Worm (Caenorhabditis elegans): Measurements from ENCODE around the gene ile-2.

ile-2 gene

DNA sequence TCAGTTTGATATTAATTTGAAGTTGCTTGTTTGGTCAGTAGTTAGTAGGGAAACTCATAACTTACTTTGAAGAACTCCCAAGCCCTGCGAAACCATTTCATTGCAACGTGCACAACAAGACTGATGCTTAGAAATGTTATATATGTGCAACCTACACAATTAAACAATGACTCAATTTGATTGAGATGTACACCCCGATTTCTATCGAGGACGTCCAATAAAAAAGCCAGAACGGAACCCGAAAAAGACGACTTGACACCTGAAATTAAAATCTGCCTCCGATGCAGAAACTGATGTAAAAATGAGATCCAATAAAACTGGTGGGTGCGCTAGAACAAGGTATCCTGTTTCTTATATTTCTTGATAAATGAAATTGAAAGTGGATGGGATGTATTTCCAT lies 16.5 kb downstream of the ile-2 start, which contains the start of gene T04G9.6:
Gene T04G9.6 (minus strand): TSS at position 101 of the 400 bp plus-strand sequence.
- TF ChIP-seq dmd-4 (tag; optimal IDR thresholded peaks at IDR 0.05): no peak
- TF ChIP-seq F13H6.1 (tag; optimal IDR thresholded peaks at IDR 0.05): no peak

DNA sequence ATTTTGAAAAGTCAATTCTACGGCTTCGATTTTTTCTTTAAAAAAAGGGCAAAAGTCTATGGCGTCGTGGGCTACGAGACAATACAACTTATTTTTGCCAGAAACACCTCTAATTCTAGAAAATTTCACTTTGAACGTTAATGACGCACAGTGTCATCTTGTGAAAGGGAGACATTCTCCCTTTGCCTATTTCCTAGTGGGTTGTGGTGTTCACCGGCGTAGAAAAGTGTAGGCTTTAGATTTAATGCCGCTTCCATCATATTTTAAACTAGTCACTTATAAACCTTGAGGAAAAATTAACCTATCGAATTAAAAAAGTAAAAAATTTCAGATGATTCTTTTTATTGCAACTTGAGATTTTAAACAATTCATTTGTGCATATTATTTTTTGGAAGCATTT lies 17.0 kb downstream of the ile-2 start:
- TF ChIP-seq F13H6.1 (tag; optimal IDR thresholded peaks at IDR 0.05): peak; percentile 11
- TF ChIP-seq Y55F3AM.14 (GFP tag; optimal IDR thresholded peaks at IDR 0.05): no peak
- no peak for TF ChIP-seq ztf-11 (tag; optimal IDR thresholded peaks at IDR 0.05)
- peak; percentile 24 for TF ChIP-seq nhr-21 (tag; optimal IDR thresholded peaks at IDR 0.05)
- peak; percentile 31 for TF ChIP-seq sma-3 (GFP tag; optimal IDR thresholded peaks at IDR 0.05)
- TF ChIP-seq dmd-4 (tag; optimal IDR thresholded peaks at IDR 0.05): peak; percentile 3
- peak in 1 of 2 experiments; percentile 26 for TF ChIP-seq lsy-2 (tag; optimal IDR thresholded peaks at IDR 0.05)
- no peak for TF ChIP-seq sma-9 (GFP tag; optimal IDR thresholded peaks at IDR 0.05)
- TF ChIP-seq sma-9 (tag; optimal IDR thresholded peaks at IDR 0.05): no peak
- peak; percentile 33 for TF ChIP-seq crh-2 (tag; optimal IDR thresholded peaks at IDR 0.05)

DNA sequence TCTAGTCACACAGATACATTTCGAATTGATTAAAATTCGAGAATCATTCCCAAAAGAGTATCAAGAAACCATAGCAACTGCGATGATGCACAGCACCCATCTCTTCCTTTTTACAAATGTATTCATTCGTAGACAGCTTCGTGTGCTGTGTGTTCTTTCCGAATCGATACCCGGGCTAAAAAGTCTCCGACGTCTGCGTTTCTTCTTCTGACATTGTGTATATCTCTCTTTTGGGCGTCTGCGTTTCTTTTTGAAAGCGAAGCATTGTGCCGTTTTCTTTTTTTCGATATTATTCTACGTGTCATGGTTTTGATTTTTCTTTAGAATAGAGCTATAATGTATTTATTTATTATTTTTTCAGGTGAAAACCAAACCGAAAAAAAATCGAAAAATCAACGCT lies 19.6 kb downstream of the ile-2 start, which contains the start of gene attf-5:
Gene attf-5 (plus strand): TSS at position 362 of the 400 bp plus-strand sequence.
- TF ChIP-seq elt-1 (tag; optimal IDR thresholded peaks at IDR 0.05): no peak
- TF ChIP-seq dmd-4 (tag; optimal IDR thresholded peaks at IDR 0.05): no peak
- peak; percentile 1 for TF ChIP-seq nhr-129 (tag; optimal IDR thresholded peaks at IDR 0.05)
- no peak for TF ChIP-seq unc-62 (GFP tag; optimal IDR thresholded peaks at IDR 0.05)
- no peak for TF ChIP-seq ztf-4 (tag; optimal IDR thresholded peaks at IDR 0.05)
- TF ChIP-seq gmeb-1 (tag; optimal IDR thresholded peaks at IDR 0.05): no peak
- TF ChIP-seq egl-27 (tag; optimal IDR thresholded peaks at IDR 0.05): no peak
- peak; percentile 57 for TF ChIP-seq unc-55 (GFP tag; optimal IDR thresholded peaks at IDR 0.05)
- TF ChIP-seq sma-3 (GFP tag; optimal IDR thresholded peaks at IDR 0.05): no peak
- TF ChIP-seq nhr-25 (tag; optimal IDR thresholded peaks at IDR 0.05): no peak
- no peak for TF ChIP-seq ztf-1 (GFP tag; conservative IDR thresholded peaks at IDR 0.05)
- TF ChIP-seq R02D3.7 (tag; optimal IDR thresholded peaks at IDR 0.05): no peak
- no peak for TF ChIP-seq zag-1 (tag; optimal IDR thresholded peaks at IDR 0.05)
- TF ChIP-seq C34F6.9 (tag; optimal IDR thresholded peaks at IDR 0.05): peak; percentile 53
- no peak for TF ChIP-seq ZK546.5 (tag; optimal IDR thresholded peaks at IDR 0.05)
- TF ChIP-seq crh-2 (tag; optimal IDR thresholded peaks at IDR 0.05): peak; percentile 47
- TF ChIP-seq Y55F3AM.14 (GFP tag; optimal IDR thresholded peaks at IDR 0.05): no peak
- no peak for TF ChIP-seq peb-1 (tag; optimal IDR thresholded peaks at IDR 0.05)
- TF ChIP-seq blmp-1 (tag; optimal IDR thresholded peaks at IDR 0.05; ENCODE audit: insufficient read depth): no peak
- no peak for TF ChIP-seq snpc-4 (tag; optimal IDR thresholded peaks at IDR 0.05)
- TF ChIP-seq unc-39 (tag; optimal IDR thresholded peaks at IDR 0.05): no peak

DNA sequence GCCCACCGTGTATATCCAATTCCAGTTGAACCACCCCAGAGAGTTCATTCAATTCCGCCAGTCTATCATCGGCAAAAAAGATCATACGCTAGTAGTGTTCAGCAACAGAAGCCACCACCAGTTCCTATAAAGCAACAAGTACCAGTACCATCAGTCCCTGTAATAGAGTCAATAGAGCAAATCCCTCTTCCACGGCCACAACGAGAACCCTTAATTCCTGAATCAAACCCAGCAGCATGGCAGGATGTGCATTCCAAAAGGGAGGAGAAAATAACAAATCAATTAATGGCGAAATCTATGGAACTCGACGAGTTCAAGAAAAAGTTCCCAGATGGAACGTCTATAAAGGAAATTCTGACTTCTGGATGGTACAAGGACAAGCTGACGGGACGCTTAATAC lies 21.5 kb downstream of the ile-2 start:
- no peak for TF ChIP-seq C34F6.9 (tag; optimal IDR thresholded peaks at IDR 0.05)
- no peak for TF ChIP-seq R02D3.7 (tag; optimal IDR thresholded peaks at IDR 0.05)
- TF ChIP-seq lin-39 (tag; optimal IDR thresholded peaks at IDR 0.05): no peak
- TF ChIP-seq nhr-12 (tag; optimal IDR thresholded peaks at IDR 0.05): no peak
- TF ChIP-seq ceh-82 (tag; optimal IDR thresholded peaks at IDR 0.05): no peak
- no peak for TF ChIP-seq nhr-10 (tag; optimal IDR thresholded peaks at IDR 0.05)
- TF ChIP-seq nhr-25 (tag; optimal IDR thresholded peaks at IDR 0.05): no peak
- TF ChIP-seq unc-39 (tag; optimal IDR thresholded peaks at IDR 0.05): no peak
- no peak for TF ChIP-seq lsy-2 (tag; optimal IDR thresholded peaks at IDR 0.05)
- TF ChIP-seq ztf-1 (GFP tag; conservative IDR thresholded peaks at IDR 0.05): no peak
- TF ChIP-seq nhr-6 (tag; optimal IDR thresholded peaks at IDR 0.05): no peak
- no peak for TF ChIP-seq gmeb-1 (tag; optimal IDR thresholded peaks at IDR 0.05)
- no peak for TF ChIP-seq Y55F3AM.14 (GFP tag; optimal IDR thresholded peaks at IDR 0.05)
- no peak for TF ChIP-seq fos-1 (tag; optimal IDR thresholded peaks at IDR 0.05)
- no peak for TF ChIP-seq ztf-4 (tag; optimal IDR thresholded peaks at IDR 0.05)

DNA sequence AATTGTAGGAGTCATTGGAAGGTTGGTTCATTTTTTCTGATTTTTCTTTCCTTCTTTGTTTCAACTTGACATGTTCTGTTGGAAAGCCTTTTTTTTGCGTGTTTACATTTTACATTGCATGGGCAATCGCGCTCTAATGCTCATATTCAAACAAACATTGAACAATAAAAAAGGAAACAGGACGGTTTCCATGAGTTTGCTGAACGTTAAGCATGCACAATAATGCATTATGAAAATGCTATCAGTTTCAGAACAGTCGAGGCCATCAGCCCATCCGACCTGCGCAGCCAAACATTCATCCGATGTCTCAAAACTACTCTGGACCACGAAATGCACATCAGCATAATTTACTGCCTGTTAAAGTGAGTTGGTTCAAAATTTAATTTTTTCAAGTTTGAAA lies 22.2 kb downstream of the ile-2 start:
- TF ChIP-seq unc-55 (GFP tag; optimal IDR thresholded peaks at IDR 0.05) (no peak), nhr-21 (tag; optimal IDR thresholded peaks at IDR 0.05) (no peak), mbf-1 (tag; optimal IDR thresholded peaks at IDR 0.05) (no peak)
